Worm (Caenorhabditis elegans) whole organism, early embryonic: ENCODE measurements around the gene C34H4.2.

ENCODE experiments used
- F13C5.2 ChIP-seq: sonication (generic microtip); optimal IDR thresholded peaks from 2 replicates; lab custom pipeline; 2017; ENCODE audit warnings: mild to moderate bottlenecking, missing genetic modification characterization, inconsistent platforms, missing compliant biosample characterization
- aly-1 ChIP-seq: sonication (generic microtip); optimal IDR thresholded peaks from 2 replicates; lab custom pipeline; 2016; ENCODE audit warnings: missing genetic modification characterization, missing compliant biosample characterization
- ama-1 ChIP-seq: fragments of 150-350 bp; optimal IDR thresholded peaks from 2 replicates; lab custom pipeline; 2014
- ceh-13 ChIP-seq: fragments of 200-800 bp; sonication (Bioruptor generic); optimal IDR thresholded peaks from 2 replicates; lab custom pipeline; 2018; ENCODE audit warnings: mild to moderate bottlenecking, missing genetic modification characterization, missing compliant biosample characterization
- ets-7 ChIP-seq: sonication (generic microtip); optimal IDR thresholded peaks from 2 replicates; lab custom pipeline; 2016; ENCODE audit warnings: missing genotype, missing genetic modification characterization, missing compliant biosample characterization
- flt-1 ChIP-seq: fragments of 200-800 bp; sonication (Bioruptor generic); IDR thresholded peaks from 2 replicates; pipeline ENCODE4 v1.3.6; 2022; ENCODE audit warnings: missing genetic modification characterization, missing compliant biosample characterization
- hmbx-1 ChIP-seq: sonication (generic microtip); optimal IDR thresholded peaks from 2 replicates; lab custom pipeline; 2016; ENCODE audit warnings: mild to moderate bottlenecking, missing genetic modification characterization, missing compliant biosample characterization
- pes-1 ChIP-seq: fragments of 200-800 bp; sonication (Bioruptor generic); IDR thresholded peaks from 2 replicates; pipeline ENCODE4 v1.3.6; 2022; ENCODE audit warnings: missing genetic modification reagents, missing genetic modification characterization, missing compliant biosample characterization
- scrt-1 ChIP-seq: fragments of 200-800 bp; sonication (Bioruptor generic); IDR thresholded peaks from 2 replicates; pipeline ENCODE4 v1.3.6; 2022; ENCODE audit warnings: missing genetic modification characterization, missing compliant biosample characterization
- tbx-11 ChIP-seq: fragments of 200-800 bp; sonication (Bioruptor generic); IDR thresholded peaks from 2 replicates; pipeline ENCODE4 v1.3.6; 2022; ENCODE audit warnings: missing genetic modification characterization, missing compliant biosample characterization
- tbx-37 ChIP-seq: fragments of 200-800 bp; sonication (Bioruptor generic); conservative IDR thresholded peaks from 2 replicates; pipeline ENCODE4 v1.3.6; 2022; ENCODE audit warnings: missing genetic modification reagents, missing genetic modification characterization, missing compliant biosample characterization

DNA sequence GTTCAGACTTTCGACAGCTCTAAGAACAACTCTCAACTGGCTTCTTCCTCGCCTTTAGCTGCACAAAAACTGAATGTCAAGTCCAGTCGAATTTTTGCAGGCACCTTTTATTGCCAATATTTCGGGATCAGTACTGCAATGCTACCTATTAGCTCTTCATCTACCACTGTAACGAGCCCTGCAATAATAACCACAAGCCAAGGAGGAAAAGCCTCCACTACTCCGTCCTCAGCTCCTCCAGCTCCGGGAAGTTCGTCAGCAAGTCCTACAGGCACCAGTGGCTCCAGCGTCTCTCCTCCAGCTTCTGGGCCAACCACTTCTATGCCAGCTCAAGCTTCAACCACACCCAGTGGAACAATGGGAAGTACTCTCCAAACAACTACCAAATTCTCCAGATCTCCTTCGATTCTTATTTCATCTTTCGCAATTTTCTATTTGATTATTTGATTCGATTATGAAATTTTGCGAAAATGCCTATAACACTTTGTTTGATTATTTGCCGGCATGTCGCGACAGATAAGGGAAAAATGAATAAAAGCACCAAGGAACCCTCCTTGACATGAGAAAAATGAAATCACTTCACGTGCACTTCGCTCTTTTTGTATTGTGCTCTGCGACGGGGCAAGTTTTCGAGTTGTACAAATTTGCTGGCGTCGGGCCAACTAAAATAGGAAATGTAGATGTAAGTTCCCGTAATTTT lies 1.6 kb downstream of the C34H4.2 start, which contains the start of gene C34H4.1:
- TF ChIP-seq ama-1 (lab: Kevin White, UChicago) (no peak), tbx-37 (no peak), ets-7 (tag; lab: Kevin White, UChicago) (no peak), ceh-13 (GFP tag; lab: Kevin White, UChicago) (no peak), flt-1 (GFP tag; lab: Robert Waterston, UW) (no peak), hmbx-1 (tag; lab: Kevin White, UChicago) (no peak), scrt-1 (GFP tag; lab: Robert Waterston, UW) (no peak), pes-1 (no peak), tbx-11 (GFP tag; lab: Robert Waterston, UW) (no peak), F13C5.2 (tag; lab: Kevin White, UChicago) (no peak), aly-1 (tag; lab: Kevin White, UChicago) (no peak)
